Fruit fly (Drosophila melanogaster) whole organism, embryonic: ENCODE measurements around the gene CG13250.
A peak's percentile ranks its signal among the peaks of the same experiment; 100 is the strongest.

Source experiments
- Atf-2 ChIP-seq: fragments of 200-800 bp; sonication (Bioruptor generic); optimal IDR thresholded peaks from 2 replicates; lab custom pipeline; 2016; ENCODE audit warnings: missing biosample characterization, missing genetic modification characterization
- CG10209 ChIP-seq: fragments of 200-800 bp; sonication (Bioruptor generic); optimal IDR thresholded peaks from 3 replicates; lab custom pipeline; 2017; ENCODE audit warnings: missing biosample characterization, mild to moderate bottlenecking, missing genetic modification characterization, missing genetic modification reagents
- CG12071 ChIP-seq: fragments of 200-800 bp; sonication (Bioruptor generic); optimal IDR thresholded peaks from 3 replicates; lab custom pipeline; 2018; ENCODE audit warnings: missing biosample characterization, mild to moderate bottlenecking, missing genetic modification characterization
- CG12391 ChIP-seq: fragments of 200-800 bp; sonication (Bioruptor generic); optimal IDR thresholded peaks from 3 replicates; lab custom pipeline; 2018; ENCODE audit warnings: missing biosample characterization, mild to moderate bottlenecking, missing genetic modification characterization, moderate library complexity
- CG13296 ChIP-seq: fragments of 200-800 bp; sonication (Bioruptor generic); optimal IDR thresholded peaks from 3 replicates; lab custom pipeline; 2018; ENCODE audit warnings: missing biosample characterization, mild to moderate bottlenecking, missing genetic modification characterization
- CG15269 ChIP-seq: fragments of 200-800 bp; sonication (Bioruptor generic); optimal IDR thresholded peaks from 2 replicates; lab custom pipeline; 2018; ENCODE audit warnings: missing biosample characterization, mild to moderate bottlenecking, missing genetic modification characterization, moderate library complexity
- CG1603 ChIP-seq: fragments of 200-800 bp; sonication (Bioruptor generic); optimal IDR thresholded peaks from 2 replicates; lab custom pipeline; 2019; ENCODE audit warnings: missing biosample characterization, mild to moderate bottlenecking, missing genetic modification characterization, moderate library complexity
- CG16815 ChIP-seq: fragments of 200-800 bp; sonication (Bioruptor generic); optimal IDR thresholded peaks from 3 replicates; lab custom pipeline; 2017; ENCODE audit warnings: missing biosample characterization, mild to moderate bottlenecking, missing genetic modification characterization
- CG17328 ChIP-seq: fragments of 200-800 bp; sonication (Bioruptor generic); IDR thresholded peaks from 2 replicates; pipeline ENCODE4 v1.3.6; 2022; ENCODE audit warnings: missing biosample characterization, missing genetic modification characterization
- CG18011 ChIP-seq: fragments of 200-800 bp; sonication (Bioruptor generic); optimal IDR thresholded peaks from 2 replicates; lab custom pipeline; 2017; ENCODE audit warnings: missing biosample characterization, missing genetic modification characterization, mild to moderate bottlenecking, moderate library complexity, missing genotype
- CG31388 ChIP-seq: fragments of 200-800 bp; sonication (Bioruptor generic); optimal IDR thresholded peaks from 2 replicates; lab custom pipeline; 2016; ENCODE audit warnings: missing biosample characterization, missing genetic modification characterization
- CG3163 ChIP-seq: fragments of 200-800 bp; sonication (Bioruptor generic); optimal IDR thresholded peaks from 3 replicates; lab custom pipeline; 2016; ENCODE audit warnings: missing biosample characterization, missing genetic modification characterization
- CG3847 ChIP-seq: fragments of 200-800 bp; sonication (Bioruptor generic); IDR thresholded peaks from 2 replicates; pipeline ENCODE4 v1.3.6; 2022; ENCODE audit warnings: missing biosample characterization, missing genetic modification characterization
- CG4360 ChIP-seq: fragments of 200-800 bp; sonication (Bioruptor generic); IDR thresholded peaks from 2 replicates; pipeline ENCODE4 v1.3.6; 2022; ENCODE audit warnings: missing biosample characterization, missing genetic modification characterization
- CG4424 ChIP-seq: fragments of 200-800 bp; sonication (Bioruptor generic); optimal IDR thresholded peaks from 3 replicates; lab custom pipeline; 2016; ENCODE audit warnings: missing biosample characterization, missing genetic modification characterization
- CG6765 ChIP-seq: fragments of 200-800 bp; sonication (Bioruptor generic); optimal IDR thresholded peaks from 3 replicates; lab custom pipeline; 2017; ENCODE audit warnings: missing biosample characterization, mild to moderate bottlenecking, missing genetic modification characterization
- CG7987 ChIP-seq: fragments of 200-800 bp; sonication (Bioruptor generic); optimal IDR thresholded peaks from 2 replicates; lab custom pipeline; 2018; ENCODE audit warnings: missing biosample characterization, mild to moderate bottlenecking, missing genetic modification characterization, moderate library complexity
- CG9215 ChIP-seq: fragments of 200-800 bp; sonication (Bioruptor generic); IDR thresholded peaks from 2 replicates; pipeline ENCODE4 v1.3.6; 2022; ENCODE audit warnings: missing biosample characterization, missing genetic modification characterization
- CrebB ChIP-seq: fragments of 200-800 bp; sonication (Bioruptor generic); optimal IDR thresholded peaks from 3 replicates; lab custom pipeline; 2018; ENCODE audit warnings: missing biosample characterization, mild to moderate bottlenecking, missing genetic modification characterization
- Deaf1 ChIP-seq: fragments of 200-800 bp; optimal IDR thresholded peaks from 3 replicates; lab custom pipeline; 2019; ENCODE audit warnings: missing biosample characterization, mild to moderate bottlenecking, missing genetic modification characterization, moderate library complexity
- Dip2 ChIP-seq: fragments of 200-800 bp; sonication (Bioruptor generic); IDR thresholded peaks from 2 replicates; pipeline ENCODE4 v1.3.6; 2022; ENCODE audit warnings: missing biosample characterization, missing genetic modification characterization
- E2f2 ChIP-seq: fragments of 200-800 bp; sonication (Bioruptor generic); IDR thresholded peaks from 2 replicates; pipeline ENCODE4 v1.3.6; 2022; ENCODE audit warnings: missing biosample characterization, missing genetic modification characterization
- Fer2 ChIP-seq: fragments of 200-800 bp; sonication (Bioruptor generic); optimal IDR thresholded peaks from 2 replicates; lab custom pipeline; 2018; ENCODE audit warnings: missing biosample characterization, mild to moderate bottlenecking, missing genetic modification characterization, moderate library complexity
- Gug ChIP-seq: fragments of 200-800 bp; sonication (Bioruptor generic); IDR thresholded peaks from 4 replicates; pipeline ENCODE4 v1.3.6; 2022; ENCODE audit warnings: missing biosample characterization, missing genetic modification characterization
- HLH54F ChIP-seq: fragments of 200-800 bp; sonication (Bioruptor generic); optimal IDR thresholded peaks from 3 replicates; lab custom pipeline; 2016; ENCODE audit warnings: missing biosample characterization, missing genetic modification characterization
- HmgZ ChIP-seq: fragments of 200-800 bp; sonication (Bioruptor generic); optimal IDR thresholded peaks from 2 replicates; lab custom pipeline; 2018; ENCODE audit warnings: missing biosample characterization, mild to moderate bottlenecking, missing genetic modification characterization
- MBD-R2 ChIP-seq: fragments of 200-800 bp; sonication (Bioruptor generic); IDR thresholded peaks from 2 replicates; pipeline ENCODE4 v1.3.6; 2022; ENCODE audit warnings: missing biosample characterization, missing genetic modification characterization
- Myb ChIP-seq: fragments of 200-800 bp; sonication (Bioruptor generic); optimal IDR thresholded peaks from 2 replicates; lab custom pipeline; 2016; ENCODE audit warnings: missing biosample characterization, missing genetic modification characterization
- Neu2 ChIP-seq: fragments of 200-800 bp; sonication (Bioruptor generic); optimal IDR thresholded peaks from 3 replicates; lab custom pipeline; 2016; ENCODE audit warnings: missing biosample characterization, missing genetic modification characterization, borderline replicate concordance
- Nf-YC ChIP-seq: fragments of 200-800 bp; optimal IDR thresholded peaks from 3 replicates; lab custom pipeline; 2019; ENCODE audit warnings: missing biosample characterization, mild to moderate bottlenecking, missing genetic modification characterization, moderate library complexity
- Oli ChIP-seq: fragments of 200-800 bp; sonication (Bioruptor generic); optimal IDR thresholded peaks from 2 replicates; lab custom pipeline; 2018; ENCODE audit warnings: missing biosample characterization, mild to moderate bottlenecking, missing genetic modification characterization, moderate library complexity
- ab ChIP-seq: fragments of 200-800 bp; sonication (Bioruptor generic); optimal IDR thresholded peaks from 2 replicates; lab custom pipeline; 2016; ENCODE audit warnings: missing biosample characterization, missing genetic modification characterization
- amos ChIP-seq: fragments of 200-800 bp; sonication (Bioruptor generic); IDR thresholded peaks from 2 replicates; pipeline ENCODE4 v1.3.6; 2022; ENCODE audit warnings: missing biosample characterization, missing genetic modification characterization; ENCODE audit not compliant: partially characterized antibody
- bbx ChIP-seq: fragments of 200-800 bp; sonication (Bioruptor generic); IDR thresholded peaks from 2 replicates; pipeline ENCODE4 v1.3.6; 2022; ENCODE audit warnings: missing biosample characterization, missing genetic modification characterization; ENCODE audit not compliant: partially characterized antibody
- disco-r ChIP-seq: fragments of 200-800 bp; sonication (Bioruptor generic); optimal IDR thresholded peaks from 2 replicates; lab custom pipeline; 2016; ENCODE audit warnings: missing biosample characterization, missing genetic modification characterization
- fd102C ChIP-seq: fragments of 200-800 bp; sonication (Bioruptor generic); optimal IDR thresholded peaks from 2 replicates; lab custom pipeline; 2018; ENCODE audit warnings: missing biosample characterization, mild to moderate bottlenecking, missing genetic modification characterization, moderate library complexity
- gem ChIP-seq: fragments of 200-800 bp; sonication (Bioruptor generic); optimal IDR thresholded peaks from 2 replicates; lab custom pipeline; 2019; ENCODE audit warnings: missing biosample characterization, mild to moderate bottlenecking, missing genetic modification characterization, moderate library complexity
- hb ChIP-seq: fragments of 200-800 bp; sonication (Bioruptor generic); IDR thresholded peaks from 3 replicates; pipeline ENCODE4 v1.3.6; 2022; ENCODE audit warnings: missing biosample characterization, missing genetic modification characterization; ENCODE audit not compliant: partially characterized antibody
- hth ChIP-seq: fragments of >200 bp; optimal IDR thresholded peaks from 2 replicates; lab custom pipeline; 2017; ENCODE audit warnings: inconsistent platforms
- lov ChIP-seq, 2 experiments: fragments of 200-800 bp in 1 of 2; fragments of >200 bp in 1 of 2; sonication (Bioruptor generic) in 1 of 2; IDR thresholded peaks in 1 of 2; optimal IDR thresholded peaks in 1 of 2; 2 replicates in 1 of 2; 3 replicates in 1 of 2; pipeline versions ENCODE4 v1.3.6 to Lab custom; 2017 to 2022; ENCODE audit warnings: missing biosample characterization in 1 of 2, missing genetic modification characterization in 1 of 2
- nerfin-1 ChIP-seq: fragments of 200-800 bp; sonication (Bioruptor generic); optimal IDR thresholded peaks from 3 replicates; lab custom pipeline; 2019; ENCODE audit warnings: missing biosample characterization, mild to moderate bottlenecking, missing genetic modification characterization, moderate library complexity
- odd ChIP-seq: fragments of 200-800 bp; sonication (Bioruptor generic); optimal IDR thresholded peaks from 2 replicates; lab custom pipeline; 2017; ENCODE audit warnings: missing biosample characterization, mild to moderate bottlenecking, missing genetic modification characterization
- org-1 ChIP-seq: fragments of 200-800 bp; sonication (Bioruptor generic); optimal IDR thresholded peaks from 2 replicates; lab custom pipeline; 2017; ENCODE audit warnings: missing biosample characterization, missing genetic modification characterization
- rib ChIP-seq: fragments of 200-800 bp; sonication (Bioruptor generic); IDR thresholded peaks from 2 replicates; pipeline ENCODE4 v1.3.6; 2022; ENCODE audit warnings: missing biosample characterization, missing genetic modification characterization
- scrt ChIP-seq: fragments of 200-800 bp; sonication (Bioruptor generic); optimal IDR thresholded peaks from 2 replicates; lab custom pipeline; 2018; ENCODE audit warnings: missing biosample characterization, mild to moderate bottlenecking, missing genetic modification characterization, moderate library complexity
- seq ChIP-seq: fragments of 200-800 bp; sonication (Bioruptor generic); IDR thresholded peaks from 2 replicates; pipeline ENCODE4 v1.3.6; 2022; ENCODE audit warnings: missing biosample characterization, missing genetic modification characterization
- trem ChIP-seq: fragments of 200-800 bp; optimal IDR thresholded peaks from 3 replicates; lab custom pipeline; 2019; ENCODE audit warnings: missing biosample characterization, mild to moderate bottlenecking, missing genetic modification characterization, moderate library complexity
- ttk ChIP-seq: fragments of 200-800 bp; sonication (Bioruptor generic); IDR thresholded peaks from 2 replicates; pipeline ENCODE4 v2.1.2; 2022; ENCODE audit warnings: missing biosample characterization, missing genetic modification characterization
- wdn ChIP-seq: fragments of 200-800 bp; sonication (Bioruptor generic); IDR thresholded peaks from 2 replicates; pipeline ENCODE4 v1.3.6; 2022; ENCODE audit warnings: missing biosample characterization, missing genetic modification characterization

CG13250 gene

DNA sequence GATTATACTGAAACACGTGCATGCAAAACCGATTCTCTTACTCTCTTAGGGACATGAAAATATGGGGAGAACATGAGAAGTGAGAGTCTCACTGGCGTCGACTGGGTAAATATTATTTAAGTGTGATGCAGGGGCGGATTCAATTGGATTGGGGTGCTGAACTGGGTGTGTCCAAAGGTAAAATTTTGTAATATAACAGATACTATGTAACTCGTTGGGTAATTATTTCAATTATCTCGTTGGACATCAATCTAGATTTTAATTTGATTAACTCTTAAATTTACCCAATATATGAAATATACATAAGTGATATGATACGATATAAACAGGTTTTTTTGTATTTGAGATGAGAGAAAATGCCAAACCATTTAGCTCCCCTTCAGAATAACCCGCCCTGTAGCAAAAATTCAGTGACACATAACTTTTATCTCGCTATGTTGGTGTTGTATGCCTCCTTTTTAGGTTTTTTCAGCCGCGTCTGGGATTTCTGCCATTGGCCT is 25.3 kb upstream of the CG13250 start (continued):
- TF ChIP-seq rib (GFP tag; lab: Robert Waterston, UW), result peak; percentile 92
- TF ChIP-seq CG16815 (GFP tag; lab: Kevin White, UChicago), result peak; percentile 93
- TF ChIP-seq CG12391 (tag; lab: Kevin White, UChicago), result peak; percentile 93
- TF ChIP-seq ttk (GFP tag; lab: Robert Waterston, UW), result peak; percentile 89; the same call in 1 of the 2 replicates
- TF ChIP-seq CG15269 (tag; lab: Kevin White, UChicago), result peak; percentile 94
- peak; percentile 89 for TF ChIP-seq org-1
- peak; percentile 94 for TF ChIP-seq CG13296 (GFP tag; lab: Kevin White, UChicago)
- peak; percentile 95 for TF ChIP-seq gem
- peak; percentile 93 for TF ChIP-seq Fer2 (tag; lab: Kevin White, UChicago)
- TF ChIP-seq bbx (GFP tag; lab: Robert Waterston, UW), result no peak
- TF ChIP-seq CG9215 (GFP tag; lab: Robert Waterston, UW), result peak; percentile 97
- peak; percentile 78 for TF ChIP-seq CG7987
- no peak for TF ChIP-seq hb (GFP tag; lab: Robert Waterston, UW)
- peak; percentile 85 for TF ChIP-seq nerfin-1 (tag; lab: Kevin White, UChicago)
- TF ChIP-seq Neu2 (GFP tag; lab: Kevin White, UChicago), result peak; percentile 64
- 0 out of 2 replicates have a peak, but pooled peaks have one; percentile 12 for TF ChIP-seq CG4360 (GFP tag; lab: Robert Waterston, UW)
- TF ChIP-seq disco-r (GFP tag; lab: Kevin White, UChicago), result peak; percentile 84
- TF ChIP-seq scrt (GFP tag; lab: Kevin White, UChicago), result peak; percentile 84
- TF ChIP-seq CG3163, result peak; percentile 88
- peak; percentile 79 for TF ChIP-seq Myb (GFP tag; lab: Kevin White, UChicago)
- TF ChIP-seq MBD-R2 (GFP tag; lab: Robert Waterston, UW), result peak; percentile 87
- no peak for TF ChIP-seq lov (optimal IDR thresholded peaks at IDR 0.05; lab: Kevin White, UChicago)
- TF ChIP-seq lov (GFP tag; IDR thresholded peaks at IDR 0.05; lab: Robert Waterston, UW), result peak; percentile 90
- TF ChIP-seq HmgZ (tag; lab: Kevin White, UChicago), result peak; percentile 97
- peak; percentile 98 for TF ChIP-seq Gug
- peak; percentile 92 for TF ChIP-seq Oli (tag; lab: Kevin White, UChicago)
- peak; percentile 88 for TF ChIP-seq wdn
- TF ChIP-seq CG31388 (GFP tag; lab: Kevin White, UChicago), result peak; percentile 85
- TF ChIP-seq hth, result no peak
- TF ChIP-seq HLH54F (GFP tag; lab: Kevin White, UChicago), result peak; percentile 96
- peak; percentile 46 for TF ChIP-seq trem
- TF ChIP-seq amos (GFP tag; lab: Robert Waterston, UW), result peak; percentile 59; the same call in 1 of the 2 replicates
- peak; percentile 66 for TF ChIP-seq Dip2 (GFP tag; lab: Robert Waterston, UW)
- peak; percentile 82 for TF ChIP-seq odd (GFP tag; lab: Kevin White, UChicago)
- peak; percentile 84 for TF ChIP-seq CG18011
- no peak for TF ChIP-seq fd102C (GFP tag; lab: Kevin White, UChicago)
- peak; percentile 74 for TF ChIP-seq Nf-YC (tag; lab: Kevin White, UChicago)
- peak; percentile 65; the same call in 1 of the 2 replicates for TF ChIP-seq E2f2
- TF ChIP-seq ab (GFP tag; lab: Kevin White, UChicago), result peak; percentile 80
- peak; percentile 80 for TF ChIP-seq CG1603 (tag; lab: Kevin White, UChicago)
- peak; percentile 91 for TF ChIP-seq seq
- peak; percentile 94 for TF ChIP-seq CG10209 (GFP tag; lab: Kevin White, UChicago)
- peak; percentile 97 for TF ChIP-seq CG3847 (GFP tag; lab: Robert Waterston, UW)
- peak; percentile 91 for TF ChIP-seq CrebB (tag; lab: Kevin White, UChicago)
- TF ChIP-seq CG6765 (GFP tag; lab: Kevin White, UChicago), result peak; percentile 92
- TF ChIP-seq CG17328, result peak; percentile 83
- peak; percentile 83 for TF ChIP-seq Atf-2
- TF ChIP-seq CG4424, result peak; percentile 94
- TF ChIP-seq Deaf1 (tag; lab: Kevin White, UChicago), result no peak
- TF ChIP-seq CG12071, result peak; percentile 81
